Fruit fly (Drosophila melanogaster) whole organism: ENCODE measurements around the gene CG31612.
A peak's percentile ranks its signal among the peaks of the same experiment; 100 is the strongest.

Experiments
- CG8478 ChIP-seq: fragments of >200 bp; optimal IDR thresholded peaks from 2 replicates; lab custom pipeline; 2018; ENCODE audit warnings: inconsistent platforms
- Dll ChIP-seq: fragments of >200 bp; optimal IDR thresholded peaks from 2 replicates; lab custom pipeline; 2017
- EcR ChIP-seq, 2 experiments: fragments of >200 bp; optimal IDR thresholded peaks; 2 replicates each; lab custom pipeline; 2017; ENCODE audit warnings: missing biosample characterization in 2 of 2, missing genetic modification characterization in 2 of 2, missing genetic modification reagents in 2 of 2
- pan ChIP-seq: fragments of >200 bp; optimal IDR thresholded peaks from 2 replicates; lab custom pipeline; 2017
- psq ChIP-seq: fragments of >200 bp; optimal IDR thresholded peaks from 2 replicates; lab custom pipeline; 2017
- usp ChIP-seq: fragments of >200 bp; optimal IDR thresholded peaks from 2 replicates; lab custom pipeline; 2017; ENCODE audit warnings: missing biosample characterization, missing genetic modification characterization, mixed read lengths

Gene CG31612

dm6 chr2L:21795342-21795874, at the start of gene CG31612:
Gene CG31612 (minus strand): TSS chr2L:21795447.
- TF ChIP-seq psq (no peak), CG8478 (lab: Kevin White, UChicago) (no peak)

- TF ChIP-seq usp (GFP tag; lab: Kevin White, UChicago), result no peak
- no peak for TF ChIP-seq psq
- TF ChIP-seq EcR (GFP tag; optimal IDR thresholded peaks at IDR 0.05; lab: Kevin White, UChicago), result no peak
- TF ChIP-seq CG8478 (lab: Kevin White, UChicago), result no peak
- TF ChIP-seq Dll (lab: Kevin White, UChicago), result no peak
- TF ChIP-seq pan (lab: Kevin White, UChicago), result no peak
Observed at dm6 chr2L:21843783-21844182, 48.5 kb upstream of the CG31612 start.

dm6 chr2L:21832200-21832831, 37.1 kb upstream of the CG31612 start:
- TF ChIP-seq CG8478 (lab: Kevin White, UChicago) (no peak), Dll (lab: Kevin White, UChicago) (no peak), EcR (GFP tag; optimal IDR thresholded peaks at IDR 0.05; lab: Kevin White, UChicago) (no peak), usp (GFP tag; lab: Kevin White, UChicago) (no peak), psq (no peak), pan (lab: Kevin White, UChicago) (no peak)

- TF ChIP-seq pan (lab: Kevin White, UChicago) (no peak), EcR (GFP tag; optimal IDR thresholded peaks at IDR 0.05; lab: Kevin White, UChicago) (no peak), psq (no peak), usp (GFP tag; lab: Kevin White, UChicago) (no peak), CG8478 (lab: Kevin White, UChicago) (no peak), Dll (lab: Kevin White, UChicago) (no peak)
Observed at dm6 chr2L:21830317-21830716, 35.1 kb upstream of the CG31612 start.

dm6 chr2L:21828791-21829184, 33.5 kb upstream of the CG31612 start:
- no peak for TF ChIP-seq pan (lab: Kevin White, UChicago)
- TF ChIP-seq CG8478 (lab: Kevin White, UChicago), result no peak
- TF ChIP-seq psq, result no peak
- no peak for TF ChIP-seq usp (GFP tag; lab: Kevin White, UChicago)
- no peak for TF ChIP-seq Dll (lab: Kevin White, UChicago)
- no peak for TF ChIP-seq EcR (GFP tag; optimal IDR thresholded peaks at IDR 0.05; lab: Kevin White, UChicago)

- TF ChIP-seq Dll (lab: Kevin White, UChicago) (peak; percentile 90), CG8478 (lab: Kevin White, UChicago) (peak; percentile 22), psq (no peak)
Observed at dm6 chr2L:21827900-21828790, 32.9 kb upstream of the CG31612 start, which contains the start of gene tsh. Gene tsh (plus strand): TSS chr2L:21828593.

dm6 chr2L:21819386-21819785, 24.1 kb upstream of the CG31612 start:
- TF ChIP-seq EcR (GFP tag; optimal IDR thresholded peaks at IDR 0.05; lab: Kevin White, UChicago) (no peak), psq (no peak), CG8478 (lab: Kevin White, UChicago) (no peak), usp (GFP tag; lab: Kevin White, UChicago) (no peak), Dll (lab: Kevin White, UChicago) (no peak), pan (lab: Kevin White, UChicago) (no peak)

- TF ChIP-seq CG8478 (lab: Kevin White, UChicago) (no peak), EcR (GFP tag; optimal IDR thresholded peaks at IDR 0.05; lab: Kevin White, UChicago) (no peak), usp (GFP tag; lab: Kevin White, UChicago) (no peak), Dll (lab: Kevin White, UChicago) (no peak), pan (lab: Kevin White, UChicago) (no peak)
Observed at dm6 chr2L:21810098-21810497, 14.9 kb upstream of the CG31612 start.

- TF ChIP-seq Dll (lab: Kevin White, UChicago) (no peak), usp (GFP tag; lab: Kevin White, UChicago) (no peak), CG8478 (lab: Kevin White, UChicago) (no peak), EcR (GFP tag; optimal IDR thresholded peaks at IDR 0.05; lab: Kevin White, UChicago) (no peak), psq (no peak), pan (lab: Kevin White, UChicago) (no peak)
Observed at dm6 chr2L:21806875-21807274, 11.6 kb upstream of the CG31612 start.

dm6 chr2L:21806359-21806758, 11.1 kb upstream of the CG31612 start:
- TF ChIP-seq pan (lab: Kevin White, UChicago) (no peak), EcR (GFP tag; optimal IDR thresholded peaks at IDR 0.05; lab: Kevin White, UChicago) (no peak), Dll (lab: Kevin White, UChicago) (no peak), usp (GFP tag; lab: Kevin White, UChicago) (no peak)

dm6 chr2L:21804105-21804504, 8.9 kb upstream of the CG31612 start:
- TF ChIP-seq pan (lab: Kevin White, UChicago), result no peak
- TF ChIP-seq psq, result no peak
- TF ChIP-seq CG8478 (lab: Kevin White, UChicago), result no peak
- no peak for TF ChIP-seq usp (GFP tag; lab: Kevin White, UChicago)
